Worm (Caenorhabditis elegans) whole organism, L3 larva: Measurements from ENCODE around the gene fbxc-58.

Source experiments
- fos-1 ChIP-seq: fragments of 150-350 bp; optimal IDR thresholded peaks from 2 replicates; lab custom pipeline; 2014; ENCODE audit warnings: missing biosample characterization, missing genetic modification characterization
- hmg-11 ChIP-seq: sonication (generic microtip); optimal IDR thresholded peaks from 2 replicates; lab custom pipeline; 2016; ENCODE audit warnings: missing genetic modification characterization, missing compliant biosample characterization
- unc-62 ChIP-seq: fragments of 150-350 bp; sonication (generic microtip); optimal IDR thresholded peaks from 4 replicates; lab custom pipeline; 2014; ENCODE audit warnings: missing biosample characterization, missing genetic modification reagents, missing genetic modification characterization

- TF ChIP-seq unc-62 (GFP tag; lab: Kevin White, UChicago) (no peak), hmg-11 (tag; lab: Kevin White, UChicago) (no peak), fos-1 (tag; lab: Kevin White, UChicago) (no peak)
These were observed 43.6 kb upstream of the fbxc-58 start, which contains the start of gene clec-183 for ce11 chrIV:9327706-9328105.
